Fruit fly (Drosophila melanogaster): Measurements from ENCODE around the gene Icmt.

DNA sequence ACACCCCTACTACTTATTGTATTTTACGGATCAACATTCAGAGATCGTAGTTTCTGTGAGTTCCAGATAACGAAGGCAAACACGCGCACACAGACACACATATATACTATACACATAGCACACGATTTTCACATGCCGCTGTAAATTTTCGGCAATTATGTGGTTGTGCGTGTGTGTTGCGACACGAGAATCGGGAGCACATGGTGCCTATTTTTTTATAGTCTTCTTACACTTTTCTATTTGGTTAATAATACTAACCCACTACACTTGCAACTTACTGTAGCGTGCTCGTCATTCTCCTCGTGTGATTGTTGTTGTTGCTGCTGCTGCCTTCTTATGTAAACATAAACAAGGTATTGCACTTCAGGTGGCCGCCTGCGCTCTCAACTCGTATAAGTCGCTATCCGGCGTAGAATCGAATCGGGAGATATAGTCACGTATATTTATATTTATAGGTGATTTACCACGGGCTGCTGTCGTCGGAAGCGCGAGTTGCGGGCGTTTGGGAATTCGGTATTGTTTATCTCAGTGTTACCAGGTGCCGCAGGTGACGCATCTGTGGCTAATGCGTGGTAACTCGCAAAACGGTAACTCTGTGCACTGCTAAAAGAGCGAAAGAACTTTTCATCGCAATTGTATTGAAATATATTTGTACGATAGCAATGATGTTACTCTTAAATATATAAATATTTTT is 4.2 kb downstream of the Icmt start, which contains the start of gene Adk2:
- TF ChIP-seq GATAe (GFP tag; conservative IDR thresholded peaks at IDR 0.05) (no peak), Sox100B (GFP tag; optimal IDR thresholded peaks at IDR 0.05) (no peak), CG6175 (GFP tag; IDR thresholded peaks at IDR 0.05) (no peak), CG2712 (tag; optimal IDR thresholded peaks at IDR 0.05) (no peak), CG10431 (GFP tag; optimal IDR thresholded peaks at IDR 0.05) (no peak), dmrt99B (tag; optimal IDR thresholded peaks at IDR 0.05) (no peak), CG7928 (GFP tag; optimal IDR thresholded peaks at IDR 0.05) (no peak), amos (GFP tag; IDR thresholded peaks at IDR 0.05; ENCODE audit: partially characterized antibody) (peak; percentile 53), CG5953 (GFP tag; IDR thresholded peaks at IDR 0.05) (peak; percentile 42; the same call in 1 of the 2 replicates), CG8478 (optimal IDR thresholded peaks at IDR 0.05) (no peak)

Data from whole organism, embryonic.